Worm (Caenorhabditis elegans) whole organism, L4/young adult: Measurements from ENCODE around the gene C25H3.1.

Experiments used
- W03F9.2 ChIP-seq: fragments of 150-350 bp; optimal IDR thresholded peaks from 2 replicates; lab custom pipeline; 2014; ENCODE audit warnings: missing biosample characterization, missing genetic modification characterization
- dao-5 ChIP-seq: sonication (generic microtip); optimal IDR thresholded peaks from 2 replicates; lab custom pipeline; 2016; ENCODE audit warnings: missing genotype, missing genetic modification characterization, moderate library complexity, missing compliant biosample characterization
- him-1 ChIP-seq: sonication (generic microtip); optimal IDR thresholded peaks from 2 replicates; lab custom pipeline; 2016; ENCODE audit warnings: missing genotype, missing genetic modification reagents, missing genetic modification characterization, missing compliant biosample characterization

Gene C25H3.1

DNA sequence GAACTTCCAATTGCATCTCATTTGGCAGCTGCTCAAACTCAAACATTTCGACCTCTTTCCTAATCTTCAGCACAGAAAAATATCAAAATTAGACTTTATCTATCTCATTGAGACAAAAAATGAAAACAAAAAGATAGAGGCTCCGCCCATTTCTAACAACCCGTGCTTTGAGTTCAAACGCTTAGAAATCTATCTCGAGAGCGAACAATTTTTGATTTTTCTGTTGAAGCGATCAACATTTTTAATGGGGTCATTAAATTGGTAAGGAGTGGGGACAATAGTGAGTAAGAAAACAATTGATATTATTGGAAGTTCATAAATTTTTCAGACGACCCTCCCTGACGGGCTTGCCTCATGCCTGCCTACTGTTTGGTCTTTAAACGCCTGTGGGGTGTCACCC is at the start of gene C25H3.1, which contains the start of gene C25H3.10:
Gene C25H3.1 (plus strand): TSS at position 203 of the 400 bp plus-strand sequence.
Gene C25H3.10 (minus strand): TSS at position 101 of the 400 bp plus-strand sequence.
- TF ChIP-seq W03F9.2 (tag; lab: Kevin White, UChicago) = no peak
- no peak for TF ChIP-seq dao-5 (tag; lab: Kevin White, UChicago)
- TF ChIP-seq him-1 (tag; lab: Kevin White, UChicago) = no peak

DNA sequence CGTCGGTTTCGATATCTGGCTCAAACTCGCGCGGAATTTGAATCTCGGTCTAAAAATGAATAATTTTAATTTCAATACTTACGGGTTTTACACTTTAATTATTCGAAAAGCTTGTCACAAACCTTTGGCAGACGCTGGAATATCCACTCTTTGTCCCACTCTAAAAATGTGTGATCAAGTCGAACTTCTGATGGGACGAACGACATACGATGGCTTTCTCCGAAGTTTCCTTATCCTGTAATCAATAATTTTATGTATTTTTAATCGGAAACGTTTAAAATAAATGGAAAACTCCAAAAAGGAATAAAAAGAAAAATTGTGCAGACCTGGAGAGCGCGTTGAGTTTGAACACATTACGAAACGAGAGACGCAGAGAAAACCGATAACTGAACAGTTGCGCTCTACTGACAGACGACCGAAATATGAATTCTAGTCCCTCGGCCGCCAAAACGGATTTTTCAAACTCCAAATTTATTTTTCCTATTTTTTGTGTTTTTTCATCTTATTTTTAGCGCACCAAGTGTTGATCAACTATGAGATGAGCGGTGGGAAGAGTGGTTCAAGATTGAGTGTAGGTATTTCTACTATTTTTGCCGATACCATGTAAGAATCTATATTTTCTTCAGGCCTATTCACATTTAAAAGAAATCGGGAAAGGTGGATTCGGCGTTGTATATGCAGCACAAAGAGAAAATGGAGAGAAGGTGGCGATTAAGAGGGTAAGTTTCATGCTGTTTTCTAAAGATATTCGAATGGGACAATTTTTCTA is 49.5 kb upstream of the C25H3.1 start, which contains the start of the genes sam-4, F59E12.17 and zyg-1:
Gene sam-4 (minus strand): TSS at position 51 of the 769 bp plus-strand sequence.
Gene F59E12.17 (minus strand): TSS at position 235 of the 769 bp plus-strand sequence.
Gene zyg-1 (plus strand): TSS at position 513 of the 769 bp plus-strand sequence.
- TF ChIP-seq him-1 (tag; lab: Kevin White, UChicago) (no peak), dao-5 (tag; lab: Kevin White, UChicago) (no peak), W03F9.2 (tag; lab: Kevin White, UChicago) (peak; percentile 74)

DNA sequence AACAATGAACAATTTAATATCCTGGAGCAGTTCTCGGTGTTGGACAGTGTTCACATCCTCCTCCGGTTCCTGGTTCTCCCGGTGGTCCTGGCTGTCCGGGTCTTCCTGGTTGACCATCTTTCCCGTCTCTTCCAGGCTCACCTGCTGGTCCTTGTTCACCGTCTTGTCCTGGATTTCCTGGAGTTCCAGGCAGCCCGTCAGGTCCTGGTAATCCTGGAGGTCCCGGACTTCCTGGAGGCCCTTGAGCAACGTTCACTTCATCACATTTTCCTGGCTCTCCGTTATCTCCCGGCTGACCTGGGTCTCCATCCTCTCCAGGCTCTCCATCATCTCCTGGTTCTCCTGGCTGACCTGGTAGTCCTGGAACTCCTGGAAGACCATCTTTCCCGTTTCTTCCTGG is 47.4 kb upstream of the C25H3.1 start:
- no peak for TF ChIP-seq W03F9.2 (tag; lab: Kevin White, UChicago)
- TF ChIP-seq dao-5 (tag; lab: Kevin White, UChicago) = no peak
- no peak for TF ChIP-seq him-1 (tag; lab: Kevin White, UChicago)

DNA sequence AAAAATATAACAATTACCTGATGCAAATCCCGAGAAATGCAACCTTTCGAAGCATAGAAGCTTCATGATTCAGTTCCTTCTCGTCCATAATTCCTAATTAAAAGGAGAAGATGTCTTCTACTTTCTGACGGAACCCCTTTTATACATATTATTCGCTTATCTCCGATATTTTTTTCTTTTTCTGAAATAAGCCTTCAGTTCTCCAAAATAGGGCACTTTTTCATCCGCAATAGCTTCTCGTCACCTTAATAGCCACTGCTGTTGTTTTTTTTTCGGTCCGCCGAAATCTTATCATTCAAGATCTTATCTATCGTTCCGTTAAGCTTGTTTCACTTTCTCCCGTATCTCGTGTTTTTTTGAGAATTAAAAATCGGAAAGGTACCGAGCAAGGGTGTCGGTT is 46.5 kb upstream of the C25H3.1 start, which contains the start of gene bli-2:
Gene bli-2 (minus strand): TSS at position 101 of the 400 bp plus-strand sequence.
- TF ChIP-seq him-1 (tag; lab: Kevin White, UChicago) (no peak), dao-5 (tag; lab: Kevin White, UChicago) (no peak), W03F9.2 (tag; lab: Kevin White, UChicago) (no peak)

DNA sequence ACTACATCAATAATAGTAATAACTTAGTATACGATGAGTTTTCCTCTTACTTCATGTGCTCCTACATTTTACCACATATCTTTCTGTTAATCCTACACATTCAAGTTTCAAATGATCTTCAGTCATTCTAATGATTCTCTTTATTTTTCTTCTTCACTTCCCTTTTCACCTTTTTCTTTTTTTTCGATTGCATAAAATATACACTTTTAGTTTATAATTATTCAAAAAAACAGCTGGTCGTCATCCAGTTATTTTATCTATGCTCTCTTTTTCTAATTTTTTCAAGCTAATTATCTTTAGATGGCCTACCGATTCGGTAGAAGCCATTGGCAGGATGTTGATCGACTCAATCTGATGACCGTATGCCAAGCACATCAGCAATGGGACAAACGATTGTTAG is 44.7 kb upstream of the C25H3.1 start, which contains the start of gene F59E12.1:
Gene F59E12.1 (plus strand): TSS at position 301 of the 400 bp plus-strand sequence.
- TF ChIP-seq W03F9.2 (tag; lab: Kevin White, UChicago) (no peak), dao-5 (tag; lab: Kevin White, UChicago) (no peak), him-1 (tag; lab: Kevin White, UChicago) (no peak)

DNA sequence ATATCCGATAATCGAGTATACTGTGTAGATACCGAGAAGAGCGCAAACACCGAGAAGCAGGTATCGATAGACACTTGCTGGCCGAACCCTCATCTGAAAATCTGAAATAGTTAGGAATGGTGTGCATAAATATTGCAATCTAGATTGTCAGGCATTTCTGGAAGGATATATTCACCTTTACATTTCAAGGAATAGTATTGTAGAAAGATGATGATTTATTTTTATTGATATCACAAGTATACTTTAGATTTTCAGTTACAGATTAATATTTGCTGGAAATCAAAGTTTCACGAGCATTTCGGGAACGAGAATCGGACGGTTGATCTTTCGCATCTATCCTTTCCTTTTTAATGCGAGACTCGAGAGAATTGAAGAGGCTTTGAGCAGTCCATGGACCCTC is 39.2 kb upstream of the C25H3.1 start, which contains the start of gene fut-3:
Gene fut-3 (minus strand): TSS at position 101 of the 400 bp plus-strand sequence.
- TF ChIP-seq W03F9.2 (tag; lab: Kevin White, UChicago) = no peak
- TF ChIP-seq him-1 (tag; lab: Kevin White, UChicago) = no peak
- TF ChIP-seq dao-5 (tag; lab: Kevin White, UChicago) = no peak

DNA sequence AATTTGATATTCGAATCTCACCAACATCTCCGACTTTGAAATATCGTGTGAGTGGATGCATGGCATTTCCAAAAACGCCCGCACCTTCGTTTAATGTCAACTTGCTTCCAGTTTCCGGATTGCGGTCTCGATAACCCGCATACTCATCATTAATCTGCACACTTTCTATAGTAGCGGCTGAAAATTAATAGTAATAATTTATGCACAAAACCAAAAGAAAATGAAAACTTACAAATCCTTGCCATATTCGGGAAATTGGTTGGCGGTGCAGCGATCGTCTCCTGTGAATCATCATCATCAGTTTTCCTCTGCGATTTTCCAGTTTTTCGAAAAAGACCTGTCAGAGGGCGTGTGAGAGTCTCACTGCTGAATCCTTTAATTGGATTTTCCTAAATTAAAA is 38.7 kb upstream of the C25H3.1 start:
- TF ChIP-seq dao-5 (tag; lab: Kevin White, UChicago) = no peak
- no peak for TF ChIP-seq him-1 (tag; lab: Kevin White, UChicago)
- TF ChIP-seq W03F9.2 (tag; lab: Kevin White, UChicago) = no peak

DNA sequence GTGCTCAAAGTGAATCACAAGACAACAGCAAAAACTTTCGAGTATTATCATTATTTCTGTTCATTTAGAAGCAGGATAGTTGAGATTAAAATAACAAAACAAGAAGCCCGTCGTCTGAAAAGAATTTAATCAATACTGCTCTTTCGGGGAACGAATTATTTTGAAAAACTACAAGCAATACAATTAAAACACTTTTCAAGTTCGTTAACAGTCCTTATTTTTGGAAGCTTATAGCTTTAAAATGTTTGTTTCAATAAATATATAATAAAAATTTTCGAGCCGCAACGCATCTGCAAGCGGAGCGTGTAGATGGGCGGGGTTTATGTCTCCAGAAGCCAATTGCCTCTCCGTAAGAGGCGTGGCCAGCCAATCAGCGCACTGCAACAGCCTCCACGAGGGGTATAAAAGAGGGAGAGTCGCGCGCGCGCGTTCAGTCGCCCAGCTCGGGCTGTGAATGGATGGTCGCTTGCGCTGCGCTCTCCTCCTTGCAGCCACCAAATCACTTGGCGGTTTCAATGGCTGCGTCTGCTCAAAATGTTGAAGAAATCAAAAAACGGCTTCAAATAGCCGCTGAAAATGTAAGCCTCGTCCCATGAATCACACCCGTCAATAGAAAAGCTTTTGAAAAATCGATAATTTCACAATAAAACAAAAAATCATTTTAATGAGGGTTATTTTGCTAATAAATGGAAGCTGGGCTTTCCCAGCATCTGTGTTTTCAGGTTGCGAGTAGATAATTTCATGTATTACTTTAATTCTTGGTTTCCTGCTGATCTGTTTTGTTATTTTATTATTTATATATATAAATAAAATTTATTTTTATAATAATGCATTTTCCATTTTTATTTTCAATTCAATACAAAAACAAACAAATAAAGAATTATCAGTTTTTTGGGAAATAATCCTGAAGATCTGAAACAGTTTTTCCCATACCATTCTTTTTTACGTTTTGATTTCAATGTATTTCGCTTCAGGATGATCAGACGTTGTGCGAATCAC is 37.8 kb upstream of the C25H3.1 start, which contains the start of the genes ift-43 and mdt-26:
Gene ift-43 (minus strand): TSS at position 51 of the 999 bp plus-strand sequence.
Gene mdt-26 (plus strand): TSS at position 446 of the 999 bp plus-strand sequence.
- TF ChIP-seq him-1 (tag; lab: Kevin White, UChicago) (peak; percentile 73), W03F9.2 (tag; lab: Kevin White, UChicago) (peak; percentile 33), dao-5 (tag; lab: Kevin White, UChicago) (no peak)

DNA sequence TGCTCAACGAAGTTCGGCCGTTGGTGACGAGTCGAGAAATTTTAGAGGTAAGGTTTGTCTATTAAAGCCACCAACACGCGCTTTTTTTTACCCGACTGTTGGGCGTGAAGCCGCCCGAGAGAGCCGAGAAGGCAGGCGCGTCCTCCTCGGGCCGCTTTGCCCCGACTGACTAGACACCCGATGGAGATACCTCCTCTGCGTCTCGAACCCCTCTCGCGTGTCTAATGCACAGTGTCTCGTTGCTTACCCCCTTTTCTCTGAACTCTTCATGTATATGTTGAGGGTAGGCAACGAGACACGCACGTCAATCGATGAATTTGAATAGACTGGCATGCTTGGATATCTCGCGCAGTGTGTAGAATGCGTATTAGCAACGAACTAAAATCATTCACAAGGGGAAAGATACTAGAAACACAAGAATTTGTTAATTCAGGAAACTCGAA is 37.1 kb upstream of the C25H3.1 start:
- TF ChIP-seq dao-5 (tag; lab: Kevin White, UChicago) (peak; percentile 69), W03F9.2 (tag; lab: Kevin White, UChicago) (no peak), him-1 (tag; lab: Kevin White, UChicago) (peak; percentile 84)

DNA sequence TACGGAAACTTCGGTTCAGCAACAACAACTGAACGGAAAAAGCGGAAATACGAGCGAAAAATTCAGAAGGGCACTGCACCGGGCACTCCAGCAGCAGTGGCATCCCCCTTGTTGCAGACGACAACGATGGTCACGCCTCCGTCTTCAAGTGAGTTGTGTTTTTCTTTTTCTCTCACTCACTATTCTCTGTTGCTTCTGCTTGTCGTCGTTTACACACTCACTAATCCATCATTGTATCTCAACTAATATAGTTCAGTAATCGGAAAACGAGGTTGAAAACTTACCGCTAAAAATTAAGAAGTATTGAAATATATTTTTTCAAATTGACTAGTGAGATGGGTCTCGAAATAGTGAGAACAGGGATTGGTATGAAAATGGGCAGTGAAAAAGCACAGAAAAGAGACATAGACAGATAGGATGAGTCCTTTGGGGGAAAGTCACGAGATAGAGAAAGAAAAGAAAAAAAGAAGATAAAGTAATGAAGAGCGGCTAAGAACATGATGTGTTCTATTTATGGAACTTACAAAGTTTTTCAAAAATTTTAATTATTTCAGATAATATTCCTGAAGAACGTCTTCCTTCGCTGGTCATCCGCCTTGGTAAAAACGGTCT is 35.6 kb upstream of the C25H3.1 start:
- TF ChIP-seq him-1 (tag; lab: Kevin White, UChicago) (no peak), dao-5 (tag; lab: Kevin White, UChicago) (no peak), W03F9.2 (tag; lab: Kevin White, UChicago) (no peak)

DNA sequence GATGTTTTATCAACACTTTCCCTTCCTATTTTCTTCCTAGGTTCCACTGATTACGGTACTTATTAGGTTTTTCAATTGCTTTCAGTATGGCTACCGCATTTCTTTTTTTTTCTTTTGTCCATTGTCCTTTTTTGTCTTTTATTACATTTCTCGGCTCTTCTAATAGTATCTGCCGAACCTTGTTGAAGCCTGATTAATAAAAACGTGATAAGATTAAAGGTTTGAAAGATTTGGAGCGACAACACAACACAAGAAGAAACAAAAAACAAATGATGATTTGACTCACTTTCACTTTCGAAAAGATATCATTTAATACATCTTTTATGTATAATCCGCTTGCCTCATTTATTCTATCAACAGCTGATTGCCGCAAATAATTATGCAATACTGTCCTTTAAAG is 33.8 kb upstream of the C25H3.1 start, which contains the start of gene C25H3.15:
Gene C25H3.15 (plus strand): TSS at position 301 of the 400 bp plus-strand sequence.
- TF ChIP-seq him-1 (tag; lab: Kevin White, UChicago) = no peak
- no peak for TF ChIP-seq W03F9.2 (tag; lab: Kevin White, UChicago)
- no peak for TF ChIP-seq dao-5 (tag; lab: Kevin White, UChicago)
